Worm (Caenorhabditis elegans) whole organism, L1 larva: ENCODE measurements around the gene T02H6.1.

Experiments used
- C16A3.4 ChIP-seq: fragments of 150-350 bp; optimal IDR thresholded peaks from 2 replicates; lab custom pipeline; 2014; ENCODE audit warnings: missing biosample characterization, missing genetic modification characterization
- F16B12.6 ChIP-seq: fragments of 150-350 bp; optimal IDR thresholded peaks from 2 replicates; lab custom pipeline; 2014; ENCODE audit warnings: missing biosample characterization, missing genetic modification characterization
- Y116A8C.19 ChIP-seq: sonication (generic microtip); optimal IDR thresholded peaks from 2 replicates; lab custom pipeline; 2016; ENCODE audit warnings: missing compliant biosample characterization, missing genetic modification characterization, borderline replicate concordance
- aha-1 ChIP-seq: fragments of 150-350 bp; optimal IDR thresholded peaks from 2 replicates; lab custom pipeline; 2014; ENCODE audit warnings: missing biosample characterization, missing genetic modification characterization
- alr-1 ChIP-seq: fragments of 200-800 bp; sonication (Bioruptor generic); optimal IDR thresholded peaks from 2 replicates; lab custom pipeline; 2018; ENCODE audit warnings: borderline replicate concordance, mild to moderate bottlenecking, missing genetic modification characterization, missing compliant biosample characterization
- aly-2 ChIP-seq: fragments of 150-350 bp; optimal IDR thresholded peaks from 2 replicates; lab custom pipeline; 2014; ENCODE audit warnings: missing biosample characterization, missing genetic modification characterization
- blmp-1 ChIP-seq: fragments of 150-350 bp; optimal IDR thresholded peaks from 2 replicates; lab custom pipeline; 2014; ENCODE audit warnings: missing biosample characterization, missing genetic modification characterization
- ceh-8 ChIP-seq: fragments of 200-800 bp; sonication (Bioruptor generic); optimal IDR thresholded peaks from 2 replicates; lab custom pipeline; 2018; ENCODE audit warnings: mild to moderate bottlenecking, missing genetic modification characterization, moderate library complexity, missing compliant biosample characterization
- ceh-90 ChIP-seq: sonication (generic microtip); optimal IDR thresholded peaks from 2 replicates; lab custom pipeline; 2016; ENCODE audit warnings: missing genetic modification characterization, missing compliant biosample characterization
- ces-1 ChIP-seq: fragments of 150-350 bp; optimal IDR thresholded peaks from 2 replicates; lab custom pipeline; 2014; ENCODE audit warnings: missing biosample characterization, missing genetic modification reagents, missing genetic modification characterization
- dpl-1 ChIP-seq, 3 experiments: fragments of 150-350 bp in 2 of 3; sonication (generic microtip) in 1 of 3; optimal IDR thresholded peaks; 2 replicates each; lab custom pipeline; 2014 to 2017; ENCODE audit warnings: missing biosample characterization in 3 of 3, missing genetic modification characterization in 3 of 3, missing genetic modification reagents in 3 of 3
- efl-3 ChIP-seq: fragments of 200-800 bp; sonication (Bioruptor generic); optimal IDR thresholded peaks from 2 replicates; lab custom pipeline; 2018; ENCODE audit warnings: mild to moderate bottlenecking, missing genetic modification characterization, missing compliant biosample characterization
- egl-13 ChIP-seq: sonication (generic microtip); optimal IDR thresholded peaks from 2 replicates; lab custom pipeline; 2016; ENCODE audit warnings: missing genotype, missing genetic modification reagents, missing genetic modification characterization, missing compliant biosample characterization
- elt-2 ChIP-seq: sonication (generic microtip); optimal IDR thresholded peaks from 2 replicates; lab custom pipeline; 2016; ENCODE audit warnings: missing genetic modification characterization, mild to moderate bottlenecking, inconsistent platforms, missing compliant biosample characterization, missing genetic modification reagents
- elt-3 ChIP-seq, 6 experiments: fragments of 150-350 bp in 1 of 6; sonication (generic microtip); optimal IDR thresholded peaks; 2 replicates each; lab custom pipeline; 2017 to 2018; ENCODE audit warnings: missing biosample characterization in 6 of 6, missing genetic modification characterization in 6 of 6, inconsistent platforms in 1 of 6
- fkh-4 ChIP-seq: sonication (generic microtip); optimal IDR thresholded peaks from 2 replicates; lab custom pipeline; 2016; ENCODE audit warnings: missing compliant biosample characterization, missing genetic modification characterization, borderline replicate concordance
- fkh-8 ChIP-seq: sonication (generic microtip); optimal IDR thresholded peaks from 2 replicates; lab custom pipeline; 2016; ENCODE audit warnings: mild to moderate bottlenecking, missing genetic modification characterization, missing compliant biosample characterization
- grh-1 ChIP-seq: fragments of 200-800 bp; sonication (Bioruptor generic); IDR thresholded peaks from 2 replicates; pipeline ENCODE4 v1.3.6; 2022; ENCODE audit warnings: missing genetic modification reagents, missing genetic modification characterization, missing compliant biosample characterization
- hlh-4 ChIP-seq: sonication (generic microtip); optimal IDR thresholded peaks from 2 replicates; lab custom pipeline; 2016; ENCODE audit warnings: mild to moderate bottlenecking, missing genetic modification characterization, missing compliant biosample characterization
- hpl-2 ChIP-seq: fragments of 150-350 bp; optimal IDR thresholded peaks from 2 replicates; lab custom pipeline; 2014; ENCODE audit warnings: missing biosample characterization, missing genetic modification reagents, missing genetic modification characterization
- irx-1 ChIP-seq: sonication (generic microtip); optimal IDR thresholded peaks from 2 replicates; lab custom pipeline; 2016; ENCODE audit warnings: missing genetic modification characterization, missing compliant biosample characterization
- lin-13 ChIP-seq: fragments of 150-350 bp; optimal IDR thresholded peaks from 2 replicates; lab custom pipeline; 2014; ENCODE audit warnings: missing biosample characterization, missing genetic modification reagents, missing genetic modification characterization
- lin-14 ChIP-seq: fragments of 200-800 bp; sonication (Bioruptor generic); optimal IDR thresholded peaks from 2 replicates; lab custom pipeline; 2018; ENCODE audit warnings: mild to moderate bottlenecking, missing genetic modification characterization, moderate library complexity, missing compliant biosample characterization
- lir-3 ChIP-seq: sonication (generic microtip); optimal IDR thresholded peaks from 2 replicates; lab custom pipeline; 2016; ENCODE audit warnings: mild to moderate bottlenecking, missing genetic modification characterization, moderate library complexity, missing compliant biosample characterization; ENCODE audit not compliant: poor library complexity
- mdl-1 ChIP-seq, 2 experiments: fragments of 150-350 bp; optimal IDR thresholded peaks; 2 replicates each; lab custom pipeline; 2014 to 2017; ENCODE audit warnings: missing biosample characterization in 2 of 2, missing genetic modification characterization in 2 of 2, inconsistent platforms in 1 of 2
- mef-2 ChIP-seq: fragments of 150-350 bp; optimal IDR thresholded peaks from 2 replicates; lab custom pipeline; 2014; ENCODE audit warnings: missing biosample characterization, missing genetic modification characterization
- nhr-11 ChIP-seq: fragments of 150-350 bp; optimal IDR thresholded peaks from 2 replicates; lab custom pipeline; 2014; ENCODE audit warnings: missing biosample characterization, missing genetic modification characterization
- nhr-19 ChIP-seq: fragments of 200-800 bp; sonication (Bioruptor generic); conservative IDR thresholded peaks from 2 replicates; pipeline ENCODE4 v1.3.6; 2022; ENCODE audit warnings: missing genetic modification characterization, missing compliant biosample characterization
- nhr-47 ChIP-seq: sonication (generic microtip); optimal IDR thresholded peaks from 2 replicates; lab custom pipeline; 2016; ENCODE audit warnings: mild to moderate bottlenecking, missing genetic modification characterization, moderate library complexity, missing compliant biosample characterization
- nhr-77 ChIP-seq: fragments of 150-350 bp; optimal IDR thresholded peaks from 2 replicates; lab custom pipeline; 2014; ENCODE audit warnings: missing biosample characterization, missing genetic modification characterization
- nhr-84 ChIP-seq: sonication (generic microtip); optimal IDR thresholded peaks from 2 replicates; lab custom pipeline; 2017; ENCODE audit warnings: missing biosample characterization, missing genetic modification characterization
- pqm-1 ChIP-seq: sonication (generic microtip); optimal IDR thresholded peaks from 3 replicates; lab custom pipeline; 2017; ENCODE audit warnings: missing biosample characterization, missing genetic modification characterization
- rnt-1 ChIP-seq: sonication (generic microtip); optimal IDR thresholded peaks from 2 replicates; lab custom pipeline; 2016; ENCODE audit warnings: mild to moderate bottlenecking, missing genetic modification characterization, moderate library complexity, missing compliant biosample characterization
- skn-1 ChIP-seq: fragments of 150-350 bp; optimal IDR thresholded peaks from 2 replicates; lab custom pipeline; 2014; ENCODE audit warnings: missing biosample characterization, missing genetic modification characterization
- sox-4 ChIP-seq: sonication (generic microtip); optimal IDR thresholded peaks from 2 replicates; lab custom pipeline; 2016; ENCODE audit warnings: missing genetic modification characterization, missing compliant biosample characterization
- sup-37 ChIP-seq: fragments of 200-800 bp; sonication (Bioruptor generic); optimal IDR thresholded peaks from 2 replicates; lab custom pipeline; 2018; ENCODE audit warnings: mild to moderate bottlenecking, missing genetic modification characterization, missing compliant biosample characterization
- tbx-2 ChIP-seq: sonication (generic microtip); optimal IDR thresholded peaks from 2 replicates; lab custom pipeline; 2016; ENCODE audit warnings: missing genetic modification characterization, missing compliant biosample characterization
- unc-62 ChIP-seq: fragments of 150-350 bp; optimal IDR thresholded peaks from 2 replicates; lab custom pipeline; 2014; ENCODE audit warnings: missing biosample characterization, missing genetic modification reagents, missing genetic modification characterization
- zip-4 ChIP-seq: fragments of 200-800 bp; sonication (Bioruptor generic); optimal IDR thresholded peaks from 2 replicates; lab custom pipeline; 2018; ENCODE audit warnings: mild to moderate bottlenecking, missing genetic modification characterization, moderate library complexity, missing compliant biosample characterization
- ztf-4 ChIP-seq: fragments of 150-350 bp; optimal IDR thresholded peaks from 2 replicates; lab custom pipeline; 2014; ENCODE audit warnings: missing biosample characterization, missing genetic modification characterization

T02H6.1 gene

ce11 chrII:762942-763341 lies 53.8 kb downstream of the T02H6.1 start (continued):
- TF ChIP-seq aly-2 = no peak
- no peak for TF ChIP-seq sox-4 (tag; lab: Kevin White, UChicago)
- TF ChIP-seq lir-3 (tag; lab: Kevin White, UChicago) = no peak
- no peak for TF ChIP-seq grh-1 (GFP tag; lab: Robert Waterston, UW)
- TF ChIP-seq egl-13 = peak; percentile 32

ce11 chrII:764385-764784 lies 55.2 kb downstream of the T02H6.1 start:
- TF ChIP-seq ceh-90 (tag; lab: Kevin White, UChicago) (no peak), pqm-1 (tag; lab: Kevin White, UChicago) (peak; percentile 40), lin-13 (no peak), elt-2 (peak; percentile 61)
- TF ChIP-seq, all 84 proteins: peak for 2

- no peak for TF ChIP-seq mef-2 (tag; lab: Kevin White, UChicago)
- TF ChIP-seq Y116A8C.19 = no peak
- no peak for TF ChIP-seq skn-1 (tag; lab: Kevin White, UChicago)
- no peak for TF ChIP-seq alr-1 (tag; lab: Kevin White, UChicago)
- TF ChIP-seq nhr-11 = no peak
- TF ChIP-seq rnt-1 = no peak
- TF ChIP-seq ceh-8 (GFP tag; lab: Kevin White, UChicago) = no peak
These were observed 56.0 kb downstream of the T02H6.1 start, which contains the start of gene C08G5.7 for ce11 chrII:765219-765618. Gene C08G5.7, minus strand, starts transcription at chrII:765319.

- no peak for TF ChIP-seq irx-1 (tag; lab: Kevin White, UChicago)
- no peak for TF ChIP-seq efl-3 (GFP tag; lab: Kevin White, UChicago)
- TF ChIP-seq ztf-4 (tag; lab: Kevin White, UChicago) = no peak
- no peak for TF ChIP-seq fkh-4 (tag; lab: Kevin White, UChicago)
- no peak for TF ChIP-seq zip-4 (GFP tag; lab: Kevin White, UChicago)
- no peak for TF ChIP-seq nhr-19
- TF ChIP-seq dpl-1 (GFP tag; optimal IDR thresholded peaks at IDR 0.05; lab: Kevin White, UChicago) = no peak
- TF ChIP-seq unc-62 (GFP tag; lab: Kevin White, UChicago) = no peak
- no peak for TF ChIP-seq nhr-47 (tag; lab: Kevin White, UChicago)
- TF ChIP-seq elt-3 (tag; optimal IDR thresholded peaks at IDR 0.05; lab: Kevin White, UChicago) = no peak
- no peak for TF ChIP-seq nhr-11
- no peak for TF ChIP-seq ces-1 (GFP tag; lab: Kevin White, UChicago)
- TF ChIP-seq egl-13 = no peak
- no peak for TF ChIP-seq alr-1 (tag; lab: Kevin White, UChicago)
- TF ChIP-seq lin-14 (GFP tag; lab: Kevin White, UChicago) = no peak
- TF ChIP-seq, all 84 proteins: peak for 0
These were observed 60.1 kb downstream of the T02H6.1 start for ce11 chrII:769250-769649.

ce11 chrII:770253-770652 lies 61.1 kb downstream of the T02H6.1 start, which contains the start of gene C08G5.6:
Gene C08G5.6, plus strand, starts transcription at chrII:770553.
- no peak for TF ChIP-seq nhr-77 (tag; lab: Kevin White, UChicago)
- TF ChIP-seq egl-13 = no peak
- no peak for TF ChIP-seq grh-1 (GFP tag; lab: Robert Waterston, UW)
- TF ChIP-seq fkh-8 (tag; lab: Kevin White, UChicago) = no peak
- no peak for TF ChIP-seq rnt-1
- TF ChIP-seq C16A3.4 (tag; lab: Kevin White, UChicago) = no peak
- no peak for TF ChIP-seq F16B12.6
- TF ChIP-seq mdl-1 (tag; optimal IDR thresholded peaks at IDR 0.05; lab: Kevin White, UChicago) = no peak
- no peak for TF ChIP-seq nhr-84 (tag; lab: Kevin White, UChicago)
- no peak for TF ChIP-seq dpl-1 (GFP tag; optimal IDR thresholded peaks at IDR 0.05; lab: Kevin White, UChicago)
- TF ChIP-seq hpl-2 (GFP tag; lab: Kevin White, UChicago) = no peak
- TF ChIP-seq tbx-2 (tag; lab: Kevin White, UChicago) = no peak
- TF ChIP-seq elt-2 = no peak
- TF ChIP-seq blmp-1 (tag; lab: Kevin White, UChicago) = no peak
- no peak for TF ChIP-seq hlh-4
- TF ChIP-seq aha-1 (tag; lab: Kevin White, UChicago) = no peak
- TF ChIP-seq aly-2 = no peak
- TF ChIP-seq sup-37 (GFP tag; lab: Kevin White, UChicago) = no peak
- no peak for TF ChIP-seq efl-3 (GFP tag; lab: Kevin White, UChicago)
